Fruit fly (Drosophila melanogaster) whole organism, pupa: ENCODE measurements around the gene CG32483.

Source experiments
- CG34367 ChIP-seq: fragments of 200-800 bp; sonication (Bioruptor generic); optimal IDR thresholded peaks from 2 replicates; lab custom pipeline; 2018; ENCODE audit warnings: missing biosample characterization, mild to moderate bottlenecking, missing genetic modification characterization
- Pif1A ChIP-seq: fragments of 200-800 bp; sonication (Bioruptor generic); optimal IDR thresholded peaks from 3 replicates; lab custom pipeline; 2016; ENCODE audit warnings: missing biosample characterization, missing genetic modification characterization
- Pif1B ChIP-seq: fragments of 200-800 bp; sonication (Bioruptor generic); optimal IDR thresholded peaks from 3 replicates; lab custom pipeline; 2016; ENCODE audit warnings: missing biosample characterization, missing genetic modification characterization
- rn ChIP-seq: fragments of 200-800 bp; sonication (Bioruptor generic); IDR thresholded peaks from 2 replicates; pipeline ENCODE4 v1.3.6; 2022; ENCODE audit warnings: missing biosample characterization, missing genetic modification characterization

- TF ChIP-seq Pif1B (GFP tag; lab: Kevin White, UChicago) (no peak), rn (GFP tag; lab: Robert Waterston, UW) (no peak), CG34367 (tag; lab: Kevin White, UChicago) (no peak), Pif1A (GFP tag; lab: Kevin White, UChicago) (no peak)
Measured at dm6 chr3L:638757-639353, 51.0 kb downstream of the CG32483 start.
